Worm (Caenorhabditis elegans) whole organism, young adult: ENCODE results near the gene F11D5.1.

Experiments
- B0035.1 ChIP-seq: sonication (generic microtip); optimal IDR thresholded peaks from 2 replicates; lab custom pipeline; 2016; ENCODE audit warnings: missing genetic modification characterization, mild to moderate bottlenecking, missing compliant biosample characterization, missing genotype, missing genetic modification reagents
- F23B12.7 ChIP-seq: sonication (generic microtip); optimal IDR thresholded peaks from 2 replicates; lab custom pipeline; 2017; ENCODE audit warnings: missing genetic modification characterization, mild to moderate bottlenecking, missing compliant biosample characterization, antibody characterized with exemption, moderate library complexity; ENCODE audit not compliant: insufficient read depth
- F37B4.10 ChIP-seq: fragments of 200-800 bp; sonication (Bioruptor generic); IDR thresholded peaks from 2 replicates; pipeline ENCODE4 v1.3.6; 2022; ENCODE audit warnings: missing genetic modification characterization, missing compliant biosample characterization
- F49E8.2 ChIP-seq: sonication (generic microtip); optimal IDR thresholded peaks from 3 replicates; lab custom pipeline; 2017; ENCODE audit warnings: missing genetic modification characterization, mild to moderate bottlenecking, missing compliant biosample characterization, antibody characterized with exemption, moderate library complexity; ENCODE audit not compliant: insufficient read depth
- F52B5.7 ChIP-seq: sonication (generic microtip); optimal IDR thresholded peaks from 2 replicates; lab custom pipeline; 2016; ENCODE audit warnings: mild to moderate bottlenecking, missing genetic modification characterization, missing compliant biosample characterization
- Y53G8AR.9 ChIP-seq: fragments of 200-800 bp; sonication (Bioruptor generic); conservative IDR thresholded peaks from 2 replicates; pipeline ENCODE4 v1.3.6; 2022; ENCODE audit warnings: missing genetic modification reagents, missing genetic modification characterization, missing compliant biosample characterization
- akir-1 ChIP-seq: fragments of 200-800 bp; sonication (Bioruptor generic); optimal IDR thresholded peaks from 2 replicates; lab custom pipeline; 2018; ENCODE audit warnings: mild to moderate bottlenecking, missing genetic modification characterization, moderate library complexity, missing compliant biosample characterization
- ama-1 ChIP-seq, 3 experiments: fragments of 150-350 bp in 1 of 3; sonication (generic microtip) in 2 of 3; optimal IDR thresholded peaks; 2 replicates each; lab custom pipeline; 2014 to 2018; ENCODE audit warnings: missing biosample characterization in 2 of 3, missing genetic modification characterization in 2 of 3, missing genetic modification reagents in 2 of 3
- athp-1 ChIP-seq: sonication (generic microtip); optimal IDR thresholded peaks from 2 replicates; lab custom pipeline; 2017; ENCODE audit warnings: mild to moderate bottlenecking, missing genetic modification characterization, missing compliant biosample characterization
- attf-3 ChIP-seq: fragments of 200-800 bp; sonication (Bioruptor generic); conservative IDR thresholded peaks from 2 replicates; pipeline ENCODE4 v1.3.6; 2022; ENCODE audit warnings: missing genetic modification reagents, missing genetic modification characterization, missing compliant biosample characterization
- bed-1 ChIP-seq: fragments of 200-800 bp; sonication (Bioruptor generic); IDR thresholded peaks from 2 replicates; pipeline ENCODE4 v1.3.6; 2022; ENCODE audit warnings: missing genetic modification reagents, missing genetic modification characterization, missing compliant biosample characterization
- cebp-1 ChIP-seq, 2 experiments: fragments of 200-800 bp in 1 of 2; sonication (Bioruptor generic) in 1 of 2; sonication (generic microtip) in 1 of 2; IDR thresholded peaks in 1 of 2; optimal IDR thresholded peaks in 1 of 2; 2 replicates each; pipeline versions ENCODE4 v1.3.6 to Lab custom; 2017 to 2022; ENCODE audit warnings: missing compliant biosample characterization in 2 of 2, missing genetic modification characterization in 2 of 2, mild to moderate bottlenecking in 1 of 2, missing genetic modification reagents in 1 of 2, moderate library complexity in 1 of 2
- ceh-27 ChIP-seq: fragments of 200-800 bp; sonication (Bioruptor generic); optimal IDR thresholded peaks from 2 replicates; lab custom pipeline; 2018; ENCODE audit warnings: mild to moderate bottlenecking, missing genetic modification characterization, moderate library complexity, missing compliant biosample characterization
- ceh-58 ChIP-seq: fragments of 200-800 bp; sonication (Bioruptor generic); IDR thresholded peaks from 2 replicates; pipeline ENCODE4 v1.3.6; 2022; ENCODE audit warnings: missing genetic modification characterization, missing compliant biosample characterization
- chd-7 ChIP-seq: sonication (generic microtip); optimal IDR thresholded peaks from 2 replicates; lab custom pipeline; 2016; ENCODE audit warnings: mild to moderate bottlenecking, missing genetic modification characterization, moderate library complexity, missing compliant biosample characterization
- dpff-1 ChIP-seq: sonication (generic microtip); optimal IDR thresholded peaks from 2 replicates; lab custom pipeline; 2017; ENCODE audit warnings: mild to moderate bottlenecking, missing genetic modification characterization, missing compliant biosample characterization
- dpl-1 ChIP-seq: fragments of 150-350 bp; optimal IDR thresholded peaks from 2 replicates; lab custom pipeline; 2014; ENCODE audit warnings: missing biosample characterization, missing genetic modification reagents, missing genetic modification characterization
- egl-44 ChIP-seq: fragments of 200-800 bp; sonication (Bioruptor generic); IDR thresholded peaks from 2 replicates; pipeline ENCODE4 v1.3.6; 2022; ENCODE audit warnings: missing genetic modification reagents, missing genetic modification characterization, missing compliant biosample characterization
- egrh-3 ChIP-seq: fragments of 200-800 bp; sonication (Bioruptor generic); IDR thresholded peaks from 2 replicates; pipeline ENCODE4 v1.3.6; 2022; ENCODE audit warnings: missing genetic modification reagents, missing genetic modification characterization, missing compliant biosample characterization
- him-1 ChIP-seq: sonication (generic microtip); optimal IDR thresholded peaks from 2 replicates; lab custom pipeline; 2016; ENCODE audit warnings: missing genotype, missing genetic modification reagents, missing genetic modification characterization, missing compliant biosample characterization
- hsf-1 ChIP-seq: fragments of 200-800 bp; sonication (Bioruptor generic); IDR thresholded peaks from 2 replicates; pipeline ENCODE4 v1.3.6; 2022; ENCODE audit warnings: missing genetic modification reagents, missing genetic modification characterization, missing compliant biosample characterization
- let-526 ChIP-seq: fragments of 200-800 bp; sonication (Bioruptor generic); IDR thresholded peaks from 2 replicates; pipeline ENCODE4 v1.3.6; 2022; ENCODE audit warnings: missing genetic modification reagents, missing genetic modification characterization, missing compliant biosample characterization
- lin-26 ChIP-seq: fragments of 200-800 bp; sonication (Bioruptor generic); IDR thresholded peaks from 2 replicates; pipeline ENCODE4 v1.3.6; 2022; ENCODE audit warnings: missing genetic modification reagents, missing genetic modification characterization, missing compliant biosample characterization
- lin-35 ChIP-seq, 3 experiments: fragments of 150-350 bp in 2 of 3; sonication (generic microtip) in 1 of 3; optimal IDR thresholded peaks; 2 replicates each; lab custom pipeline; 2014 to 2018; ENCODE audit warnings: missing biosample characterization in 3 of 3, missing genetic modification characterization in 3 of 3, missing genetic modification reagents in 3 of 3
- lir-1 ChIP-seq: fragments of 200-800 bp; sonication (Bioruptor generic); conservative IDR thresholded peaks from 2 replicates; pipeline ENCODE4 v1.3.6; 2022; ENCODE audit warnings: missing genetic modification reagents, missing genetic modification characterization, missing compliant biosample characterization
- lsl-1 ChIP-seq: fragments of 200-800 bp; sonication (Bioruptor generic); optimal IDR thresholded peaks from 2 replicates; lab custom pipeline; 2018; ENCODE audit warnings: mild to moderate bottlenecking, missing genetic modification characterization, moderate library complexity, missing compliant biosample characterization
- madf-10 ChIP-seq: sonication (generic microtip); optimal IDR thresholded peaks from 2 replicates; lab custom pipeline; 2016; ENCODE audit warnings: mild to moderate bottlenecking, missing genetic modification characterization, missing compliant biosample characterization
- madf-8 ChIP-seq: fragments of 200-800 bp; sonication (Bioruptor generic); conservative IDR thresholded peaks from 2 replicates; pipeline ENCODE4 v1.3.6; 2022; ENCODE audit warnings: missing genetic modification reagents, missing genetic modification characterization, missing compliant biosample characterization
- mel-28 ChIP-seq: sonication (generic microtip); optimal IDR thresholded peaks from 2 replicates; lab custom pipeline; 2016; ENCODE audit warnings: borderline replicate concordance, mild to moderate bottlenecking, missing genetic modification characterization, missing compliant biosample characterization
- nfya-1 ChIP-seq: sonication (generic microtip); optimal IDR thresholded peaks from 2 replicates; lab custom pipeline; 2017; ENCODE audit warnings: antibody characterized with exemption, missing compliant biosample characterization, missing genetic modification characterization, borderline replicate concordance; ENCODE audit not compliant: insufficient read depth
- nhr-120 ChIP-seq: fragments of 200-800 bp; sonication (Bioruptor generic); IDR thresholded peaks from 2 replicates; pipeline ENCODE4 v1.3.6; 2022; ENCODE audit warnings: missing genetic modification characterization, missing compliant biosample characterization
- nhr-27 ChIP-seq: fragments of 200-800 bp; sonication (Bioruptor generic); optimal IDR thresholded peaks from 2 replicates; lab custom pipeline; 2018; ENCODE audit warnings: mild to moderate bottlenecking, missing genetic modification characterization, moderate library complexity, missing compliant biosample characterization
- nhr-80 ChIP-seq: sonication (generic microtip); optimal IDR thresholded peaks from 2 replicates; lab custom pipeline; 2016; ENCODE audit warnings: missing genetic modification characterization, missing compliant biosample characterization
- pha-4 ChIP-seq: fragments of 150-350 bp; sonication (generic microtip); optimal IDR thresholded peaks from 2 replicates; lab custom pipeline; 2014; ENCODE audit warnings: missing biosample characterization, missing genetic modification reagents, missing genetic modification characterization
- snpc-1.1 ChIP-seq: sonication (generic microtip); optimal IDR thresholded peaks from 2 replicates; lab custom pipeline; 2017; ENCODE audit warnings: missing genetic modification characterization, mild to moderate bottlenecking, missing compliant biosample characterization, antibody characterized with exemption, moderate library complexity, missing genotype, missing genetic modification reagents; ENCODE audit not compliant: insufficient read depth
- somi-1 ChIP-seq: fragments of 200-800 bp; sonication (Bioruptor generic); optimal IDR thresholded peaks from 2 replicates; lab custom pipeline; 2018; ENCODE audit warnings: mild to moderate bottlenecking, missing genetic modification characterization, missing compliant biosample characterization
- sptf-2 ChIP-seq: fragments of 200-800 bp; sonication (Bioruptor generic); optimal IDR thresholded peaks from 2 replicates; lab custom pipeline; 2018; ENCODE audit warnings: mild to moderate bottlenecking, missing genetic modification characterization, missing compliant biosample characterization
- unc-62 ChIP-seq: fragments of 150-350 bp; optimal IDR thresholded peaks from 2 replicates; lab custom pipeline; 2014; ENCODE audit warnings: missing biosample characterization, missing genetic modification reagents, missing genetic modification characterization
- ztf-22 ChIP-seq: fragments of 200-800 bp; sonication (Bioruptor generic); optimal IDR thresholded peaks from 2 replicates; lab custom pipeline; 2018; ENCODE audit warnings: mild to moderate bottlenecking, missing genetic modification characterization, moderate library complexity, missing compliant biosample characterization
- ztf-25 ChIP-seq: fragments of 200-800 bp; sonication (Bioruptor generic); IDR thresholded peaks from 2 replicates; pipeline ENCODE4 v1.3.6; 2022; ENCODE audit warnings: missing genetic modification reagents, missing genetic modification characterization, missing compliant biosample characterization

The F11D5.1 gene

DNA sequence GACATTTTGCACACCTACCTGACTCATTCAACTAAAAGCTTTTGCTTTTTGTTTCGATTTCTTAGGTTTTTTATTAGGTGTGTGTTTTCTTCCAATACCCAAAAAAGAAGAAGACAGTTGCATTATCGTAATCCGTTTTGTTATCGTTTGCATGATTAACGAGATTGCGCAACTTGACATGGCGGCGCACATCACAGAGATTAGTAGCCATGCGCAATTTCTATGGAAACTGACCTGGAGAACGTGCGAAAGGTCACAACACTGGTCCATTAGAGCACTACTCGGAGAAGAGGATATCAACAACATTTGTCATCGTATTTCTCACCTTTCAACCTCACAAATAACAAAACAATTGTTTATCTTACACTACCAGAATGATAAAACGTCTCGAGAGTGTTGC lies 16.1 kb upstream of the F11D5.1 start:
- TF ChIP-seq ztf-25 (GFP tag; lab: Robert Waterston, UW) (no peak), snpc-1.1 (tag; lab: Kevin White, UChicago) (no peak), Y53G8AR.9 (no peak), nhr-80 (tag; lab: Kevin White, UChicago) (no peak), lir-1 (no peak), mel-28 (tag; lab: Kevin White, UChicago) (no peak), let-526 (no peak)

DNA sequence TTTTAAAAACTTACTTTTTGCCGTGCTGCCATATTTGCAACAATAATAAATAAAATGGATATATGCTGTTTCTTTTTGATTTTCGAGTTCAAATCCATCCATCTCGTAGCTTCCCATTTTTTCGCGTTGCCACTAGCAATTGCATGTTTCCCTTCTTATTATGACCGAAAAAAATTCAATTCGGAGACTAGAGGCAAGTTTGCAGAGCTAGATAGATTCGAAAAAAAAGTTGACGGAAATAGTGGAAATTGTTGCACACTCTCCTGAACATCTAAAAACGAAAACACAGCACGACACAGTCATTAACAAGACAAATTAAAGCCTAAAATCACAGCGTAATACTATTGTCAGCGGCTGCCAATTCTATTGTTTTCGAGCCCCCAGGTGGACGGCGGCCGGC lies 6.7 kb upstream of the F11D5.1 start, which contains the start of gene F11D5.6:
F11D5.6 (minus strand) TSS at position 101 of the 400 bp plus-strand sequence.
- TF ChIP-seq attf-3, result no peak
- no peak for TF ChIP-seq akir-1 (GFP tag; lab: Kevin White, UChicago)
- no peak for TF ChIP-seq F52B5.7 (tag; lab: Kevin White, UChicago)
- TF ChIP-seq lin-35 (GFP tag; optimal IDR thresholded peaks at IDR 0.05; lab: Kevin White, UChicago), result no peak
- no peak for TF ChIP-seq nhr-120 (GFP tag; lab: Robert Waterston, UW)
- no peak for TF ChIP-seq madf-8 (GFP tag; lab: Robert Waterston, UW)
- TF ChIP-seq F49E8.2 (tag; lab: Kevin White, UChicago), result no peak
- no peak for TF ChIP-seq dpl-1 (GFP tag; lab: Kevin White, UChicago)
- TF ChIP-seq cebp-1 (GFP tag; IDR thresholded peaks at IDR 0.05; lab: Robert Waterston, UW), result no peak
- no peak for TF ChIP-seq cebp-1 (tag; optimal IDR thresholded peaks at IDR 0.05; lab: Kevin White, UChicago)
- no peak for TF ChIP-seq B0035.1 (tag; lab: Kevin White, UChicago)
- no peak for TF ChIP-seq ceh-58 (GFP tag; lab: Robert Waterston, UW)
- TF ChIP-seq madf-10 (tag; lab: Kevin White, UChicago), result no peak
- TF ChIP-seq somi-1, result no peak
- no peak for TF ChIP-seq pha-4 (tag; lab: Kevin White, UChicago)
- TF ChIP-seq ztf-22 (GFP tag; lab: Kevin White, UChicago), result no peak
- no peak for TF ChIP-seq nhr-27 (tag; lab: Kevin White, UChicago)
- no peak for TF ChIP-seq egl-44 (GFP tag; lab: Robert Waterston, UW)
- TF ChIP-seq nfya-1 (tag; lab: Kevin White, UChicago), result no peak

DNA sequence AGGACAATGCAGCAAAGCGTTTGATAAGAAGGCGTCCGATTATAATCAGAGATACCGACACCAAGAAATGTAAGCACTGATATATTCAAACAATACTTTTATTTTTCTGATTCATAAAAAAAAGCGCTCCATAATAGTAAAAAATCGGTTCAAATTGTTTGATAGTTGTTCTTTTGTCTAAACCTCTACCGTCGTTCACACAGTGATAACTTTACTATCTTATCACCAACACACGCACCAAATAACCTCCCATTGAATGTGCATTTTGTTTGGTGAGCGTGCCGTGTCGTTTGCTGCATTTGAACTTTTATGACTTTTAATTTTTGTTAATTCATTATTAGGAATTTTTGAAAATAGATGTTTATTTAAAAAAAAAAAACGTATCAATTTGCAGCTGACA lies 1.2 kb downstream of the F11D5.1 start:
- TF ChIP-seq cebp-1 (GFP tag; IDR thresholded peaks at IDR 0.05; lab: Robert Waterston, UW) (no peak), cebp-1 (tag; optimal IDR thresholded peaks at IDR 0.05; lab: Kevin White, UChicago) (no peak), nhr-80 (tag; lab: Kevin White, UChicago) (peak; percentile 78)

- no peak for TF ChIP-seq hsf-1 (GFP tag; lab: Robert Waterston, UW)
- no peak for TF ChIP-seq F23B12.7 (tag; lab: Kevin White, UChicago)
- TF ChIP-seq unc-62 (GFP tag; lab: Kevin White, UChicago), result no peak
- no peak for TF ChIP-seq egrh-3 (GFP tag; lab: Robert Waterston, UW)
- no peak for TF ChIP-seq dpl-1 (GFP tag; lab: Kevin White, UChicago)
- no peak for TF ChIP-seq sptf-2 (GFP tag; lab: Kevin White, UChicago)
- no peak for TF ChIP-seq ceh-27
- no peak for TF ChIP-seq pha-4 (tag; lab: Kevin White, UChicago)
- no peak for TF ChIP-seq ama-1 (optimal IDR thresholded peaks at IDR 0.05; lab: Kevin White, UChicago)
- TF ChIP-seq ama-1 (GFP tag; optimal IDR thresholded peaks at IDR 0.05; lab: Kevin White, UChicago), result no peak
- TF ChIP-seq Y53G8AR.9, result no peak
- TF ChIP-seq dpff-1 (tag; lab: Kevin White, UChicago), result no peak
- no peak for TF ChIP-seq lin-26 (GFP tag; lab: Robert Waterston, UW)
- TF ChIP-seq chd-7 (tag; lab: Kevin White, UChicago), result no peak
- TF ChIP-seq bed-1 (GFP tag; lab: Robert Waterston, UW), result no peak
- TF ChIP-seq athp-1, result no peak
- TF ChIP-seq lsl-1 (GFP tag; lab: Kevin White, UChicago), result no peak
- no peak for TF ChIP-seq F49E8.2 (tag; lab: Kevin White, UChicago)
- no peak for TF ChIP-seq him-1
- TF ChIP-seq F37B4.10, result no peak
Observed at ce11 chrX:3339882-3340281, 7.0 kb downstream of the F11D5.1 start.
